Worm (Caenorhabditis elegans) whole organism, late embryonic: ENCODE results near the gene T12A7.6.

Source experiments
- ceh-6 ChIP-seq: fragments of 200-800 bp; sonication (Bioruptor generic); optimal IDR thresholded peaks from 2 replicates; lab custom pipeline; 2018; ENCODE audit warnings: mild to moderate bottlenecking, missing genetic modification characterization, missing compliant biosample characterization
- hlh-13 ChIP-seq: fragments of 200-800 bp; sonication (Bioruptor generic); optimal IDR thresholded peaks from 2 replicates; lab custom pipeline; 2018; ENCODE audit warnings: mild to moderate bottlenecking, missing genetic modification characterization, missing compliant biosample characterization
- odd-2 ChIP-seq: sonication (generic microtip); optimal IDR thresholded peaks from 2 replicates; lab custom pipeline; 2017; ENCODE audit warnings: antibody characterized with exemption, mild to moderate bottlenecking, missing genetic modification characterization, missing compliant biosample characterization

DNA sequence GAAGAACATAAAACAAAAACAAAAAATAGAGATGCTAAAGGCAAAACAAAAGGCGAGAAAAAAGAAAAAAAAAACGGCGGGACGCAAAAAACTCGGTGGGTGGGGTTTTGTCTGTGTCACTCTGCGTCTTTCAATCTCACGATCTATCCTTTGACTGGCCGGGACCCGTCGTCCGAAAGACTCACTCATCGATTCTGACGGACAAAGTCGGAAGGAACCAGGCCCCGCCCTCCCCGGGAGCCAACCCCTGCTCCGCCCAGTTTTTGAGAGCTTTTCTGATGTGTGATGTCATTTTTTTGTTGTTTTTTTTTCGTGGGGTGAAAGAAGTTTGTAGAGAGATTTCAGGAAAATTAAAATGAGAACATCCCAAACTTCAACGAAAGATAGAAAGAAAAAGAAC lies 44.1 kb downstream of the T12A7.6 start:
- TF ChIP-seq odd-2 (tag; lab: Kevin White, UChicago): no peak
- no peak for TF ChIP-seq hlh-13
- TF ChIP-seq ceh-6 (GFP tag; lab: Kevin White, UChicago): no peak
